Fruit fly (Drosophila melanogaster) whole organism, embryonic: Measurements from ENCODE around the gene TfIIA-S.
A peak's percentile ranks its signal among the peaks of the same experiment; 100 is the strongest.

Experiments used
- Ada2b ChIP-seq: fragments of 200-800 bp; sonication (Bioruptor generic); IDR thresholded peaks from 2 replicates; pipeline ENCODE4 v1.3.6; 2022; ENCODE audit warnings: missing biosample characterization, missing genetic modification characterization
- Atf-2 ChIP-seq: fragments of 200-800 bp; sonication (Bioruptor generic); optimal IDR thresholded peaks from 2 replicates; lab custom pipeline; 2016; ENCODE audit warnings: missing biosample characterization, missing genetic modification characterization
- BEAF-32 ChIP-seq: fragments of 200-800 bp; sonication (Bioruptor generic); optimal IDR thresholded peaks from 3 replicates; lab custom pipeline; 2017; ENCODE audit warnings: missing biosample characterization, missing genetic modification characterization, mild to moderate bottlenecking, moderate library complexity, missing genetic modification reagents
- CG10147 ChIP-seq: fragments of 200-800 bp; sonication (Bioruptor generic); optimal IDR thresholded peaks from 2 replicates; lab custom pipeline; 2019; ENCODE audit warnings: missing biosample characterization, mild to moderate bottlenecking, missing genetic modification characterization, moderate library complexity
- CG10267 ChIP-seq: fragments of 200-800 bp; sonication (Bioruptor generic); optimal IDR thresholded peaks from 2 replicates; lab custom pipeline; 2018; ENCODE audit warnings: missing biosample characterization, mild to moderate bottlenecking, missing genetic modification characterization, moderate library complexity
- CG10543 ChIP-seq: fragments of 200-800 bp; sonication (Bioruptor generic); optimal IDR thresholded peaks from 3 replicates; lab custom pipeline; 2017; ENCODE audit warnings: missing biosample characterization, mild to moderate bottlenecking, missing genetic modification characterization, moderate library complexity
- CG10565 ChIP-seq: fragments of 200-800 bp; sonication (Bioruptor generic); optimal IDR thresholded peaks from 3 replicates; lab custom pipeline; 2016; ENCODE audit warnings: missing biosample characterization, mild to moderate bottlenecking, missing genetic modification characterization
- CG10654 ChIP-seq: fragments of 200-800 bp; sonication (Bioruptor generic); optimal IDR thresholded peaks from 2 replicates; lab custom pipeline; 2016; ENCODE audit warnings: missing biosample characterization, missing genetic modification characterization
- CG11504 ChIP-seq: fragments of 200-800 bp; sonication (Bioruptor generic); optimal IDR thresholded peaks from 3 replicates; lab custom pipeline; 2019; ENCODE audit warnings: missing biosample characterization, mild to moderate bottlenecking, missing genetic modification characterization, moderate library complexity
- CG11560 ChIP-seq: fragments of 200-800 bp; sonication (Bioruptor generic); IDR thresholded peaks from 3 replicates; pipeline ENCODE4 v1.3.6; 2022; ENCODE audit warnings: missing biosample characterization, missing genetic modification characterization
- CG12391 ChIP-seq: fragments of 200-800 bp; sonication (Bioruptor generic); optimal IDR thresholded peaks from 3 replicates; lab custom pipeline; 2018; ENCODE audit warnings: missing biosample characterization, mild to moderate bottlenecking, missing genetic modification characterization, moderate library complexity
- CG16813 ChIP-seq: fragments of 200-800 bp; sonication (Bioruptor generic); IDR thresholded peaks from 3 replicates; pipeline ENCODE4 v1.3.6; 2022; ENCODE audit warnings: missing biosample characterization, missing genetic modification characterization; ENCODE audit not compliant: partially characterized antibody
- CG18476 ChIP-seq: fragments of 200-800 bp; sonication (Bioruptor generic); optimal IDR thresholded peaks from 2 replicates; lab custom pipeline; 2016; ENCODE audit warnings: missing biosample characterization, mild to moderate bottlenecking, missing genetic modification characterization
- CG32772 ChIP-seq: fragments of 200-800 bp; sonication (Bioruptor generic); IDR thresholded peaks from 2 replicates; pipeline ENCODE4 v1.3.6; 2022; ENCODE audit warnings: missing biosample characterization, missing genetic modification characterization
- CG42726 ChIP-seq: fragments of 200-800 bp; sonication (Bioruptor generic); IDR thresholded peaks from 2 replicates; pipeline ENCODE4 v1.3.6; 2022; ENCODE audit warnings: missing biosample characterization, missing genetic modification characterization; ENCODE audit not compliant: partially characterized antibody
- CG4424 ChIP-seq: fragments of 200-800 bp; sonication (Bioruptor generic); optimal IDR thresholded peaks from 3 replicates; lab custom pipeline; 2016; ENCODE audit warnings: missing biosample characterization, missing genetic modification characterization
- CG4854 ChIP-seq: fragments of 200-800 bp; sonication (Bioruptor generic); optimal IDR thresholded peaks from 2 replicates; lab custom pipeline; 2016; ENCODE audit warnings: missing biosample characterization, missing genetic modification characterization, inconsistent platforms
- CG5953 ChIP-seq: fragments of 200-800 bp; sonication (Bioruptor generic); IDR thresholded peaks from 2 replicates; pipeline ENCODE4 v1.3.6; 2022; ENCODE audit warnings: missing biosample characterization, missing genetic modification characterization
- CG6683 ChIP-seq: fragments of 200-800 bp; sonication (Bioruptor generic); optimal IDR thresholded peaks from 2 replicates; lab custom pipeline; 2017; ENCODE audit warnings: missing biosample characterization, mild to moderate bottlenecking, missing genetic modification characterization, missing genetic modification reagents
- CG7928 ChIP-seq: fragments of 200-800 bp; sonication (Bioruptor generic); optimal IDR thresholded peaks from 2 replicates; lab custom pipeline; 2017; ENCODE audit warnings: missing biosample characterization, mild to moderate bottlenecking, missing genetic modification characterization
- CG7963 ChIP-seq: fragments of 200-800 bp; sonication (Bioruptor generic); IDR thresholded peaks from 3 replicates; pipeline ENCODE4 v1.3.6; 2022; ENCODE audit warnings: missing biosample characterization, missing genetic modification characterization; ENCODE audit not compliant: partially characterized antibody
- CG9215 ChIP-seq: fragments of 200-800 bp; sonication (Bioruptor generic); IDR thresholded peaks from 2 replicates; pipeline ENCODE4 v1.3.6; 2022; ENCODE audit warnings: missing biosample characterization, missing genetic modification characterization
- CG9817 ChIP-seq: fragments of 200-800 bp; sonication (Bioruptor generic); optimal IDR thresholded peaks from 2 replicates; lab custom pipeline; 2018; ENCODE audit warnings: missing biosample characterization, mild to moderate bottlenecking, missing genetic modification characterization, moderate library complexity
- CrebB ChIP-seq: fragments of 200-800 bp; sonication (Bioruptor generic); optimal IDR thresholded peaks from 3 replicates; lab custom pipeline; 2018; ENCODE audit warnings: missing biosample characterization, mild to moderate bottlenecking, missing genetic modification characterization
- D19A ChIP-seq: fragments of 200-800 bp; optimal IDR thresholded peaks from 3 replicates; lab custom pipeline; 2019; ENCODE audit warnings: missing biosample characterization, mild to moderate bottlenecking, missing genetic modification characterization, moderate library complexity
- Dfd ChIP-seq, 2 experiments: fragments of >200 bp; optimal IDR thresholded peaks; 2 replicates each; lab custom pipeline; 2017; ENCODE audit warnings: missing biosample characterization in 2 of 2, missing genetic modification characterization in 2 of 2
- ERR ChIP-seq: fragments of 200-800 bp; sonication (Bioruptor generic); optimal IDR thresholded peaks from 2 replicates; lab custom pipeline; 2016; ENCODE audit warnings: missing biosample characterization, missing genetic modification characterization
- Fer3 ChIP-seq: fragments of 200-800 bp; sonication (Bioruptor generic); optimal IDR thresholded peaks from 2 replicates; lab custom pipeline; 2018; ENCODE audit warnings: missing biosample characterization, mild to moderate bottlenecking, missing genetic modification characterization, moderate library complexity
- Hr3 ChIP-seq: fragments of 200-800 bp; sonication (Bioruptor generic); optimal IDR thresholded peaks from 3 replicates; lab custom pipeline; 2016; ENCODE audit warnings: missing biosample characterization, missing genetic modification characterization
- Med ChIP-seq: fragments of 200-800 bp; sonication (Bioruptor generic); peaks from one replicate; lab custom pipeline; 2016; ENCODE audit warnings: missing biosample characterization, missing genetic modification characterization, mild to moderate bottlenecking, inconsistent platforms, moderate library complexity
- Oli ChIP-seq: fragments of 200-800 bp; sonication (Bioruptor generic); optimal IDR thresholded peaks from 2 replicates; lab custom pipeline; 2018; ENCODE audit warnings: missing biosample characterization, mild to moderate bottlenecking, missing genetic modification characterization, moderate library complexity
- Ptx1 ChIP-seq: fragments of 200-800 bp; sonication (Bioruptor generic); IDR thresholded peaks from 2 replicates; pipeline ENCODE4 v1.3.6; 2022; ENCODE audit warnings: missing biosample characterization, missing genetic modification characterization
- Side ChIP-seq: fragments of 200-800 bp; sonication (Bioruptor generic); optimal IDR thresholded peaks from 2 replicates; lab custom pipeline; 2016; ENCODE audit warnings: missing biosample characterization, missing genetic modification characterization
- ac ChIP-seq: fragments of 200-800 bp; sonication (Bioruptor generic); optimal IDR thresholded peaks from 3 replicates; lab custom pipeline; 2017; ENCODE audit warnings: missing biosample characterization, mild to moderate bottlenecking, missing genetic modification characterization
- ase ChIP-seq: fragments of 200-800 bp; sonication (Bioruptor generic); IDR thresholded peaks from 3 replicates; pipeline ENCODE4 v1.3.6; 2022; ENCODE audit warnings: missing biosample characterization, missing genetic modification characterization
- esg ChIP-seq: fragments of 200-800 bp; sonication (Bioruptor generic); conservative IDR thresholded peaks from 2 replicates; pipeline ENCODE4 v1.3.6; 2022; ENCODE audit warnings: missing biosample characterization, missing genetic modification characterization
- exex ChIP-seq: fragments of 200-800 bp; sonication (Bioruptor generic); optimal IDR thresholded peaks from 4 replicates; lab custom pipeline; 2018; ENCODE audit warnings: missing biosample characterization, mild to moderate bottlenecking, missing genetic modification characterization, moderate library complexity
- ham ChIP-seq: fragments of 200-800 bp; sonication (Bioruptor generic); IDR thresholded peaks from 2 replicates; pipeline ENCODE4 v1.3.6; 2022; ENCODE audit warnings: missing biosample characterization, missing genetic modification characterization
- nom ChIP-seq: fragments of 200-800 bp; sonication (Bioruptor generic); optimal IDR thresholded peaks from 2 replicates; lab custom pipeline; 2017; ENCODE audit warnings: missing biosample characterization, missing genetic modification characterization, mild to moderate bottlenecking, moderate library complexity, missing genetic modification reagents
- p53 ChIP-seq: fragments of 200-800 bp; sonication (Bioruptor generic); optimal IDR thresholded peaks from 2 replicates; lab custom pipeline; 2016; ENCODE audit warnings: missing biosample characterization, missing genetic modification characterization
- peb ChIP-seq: fragments of 200-800 bp; sonication (Bioruptor generic); IDR thresholded peaks from 2 replicates; pipeline ENCODE4 v1.3.6; 2022; ENCODE audit warnings: missing biosample characterization, missing genetic modification characterization
- ranshi ChIP-seq: fragments of 200-800 bp; sonication (Bioruptor generic); IDR thresholded peaks from 2 replicates; pipeline ENCODE4 v1.3.6; 2022; ENCODE audit warnings: missing biosample characterization, missing genetic modification characterization
- stwl ChIP-seq: fragments of 200-800 bp; sonication (Bioruptor generic); optimal IDR thresholded peaks from 3 replicates; lab custom pipeline; 2018; ENCODE audit warnings: missing biosample characterization, mild to moderate bottlenecking, missing genetic modification characterization, moderate library complexity
- trem ChIP-seq: fragments of 200-800 bp; optimal IDR thresholded peaks from 3 replicates; lab custom pipeline; 2019; ENCODE audit warnings: missing biosample characterization, mild to moderate bottlenecking, missing genetic modification characterization, moderate library complexity
- ttk ChIP-seq: fragments of 200-800 bp; sonication (Bioruptor generic); IDR thresholded peaks from 2 replicates; pipeline ENCODE4 v2.1.2; 2022; ENCODE audit warnings: missing biosample characterization, missing genetic modification characterization
- twi ChIP-seq: fragments of 200-800 bp; optimal IDR thresholded peaks from 2 replicates; lab custom pipeline; 2019; ENCODE audit warnings: missing biosample characterization, mild to moderate bottlenecking, missing genetic modification characterization, moderate library complexity
- unpg ChIP-seq: fragments of 200-800 bp; sonication (Bioruptor generic); optimal IDR thresholded peaks from 3 replicates; lab custom pipeline; 2018; ENCODE audit warnings: missing biosample characterization, mild to moderate bottlenecking, missing genetic modification characterization, moderate library complexity
- usp ChIP-seq: fragments of >200 bp; optimal IDR thresholded peaks from 2 replicates; lab custom pipeline; 2017; ENCODE audit warnings: missing biosample characterization, missing genetic modification characterization
- vvl ChIP-seq: fragments of 200-800 bp; sonication (Bioruptor generic); IDR thresholded peaks from 2 replicates; pipeline ENCODE4 v1.3.6; 2022; ENCODE audit warnings: missing biosample characterization, missing genetic modification characterization

Gene TfIIA-S

DNA sequence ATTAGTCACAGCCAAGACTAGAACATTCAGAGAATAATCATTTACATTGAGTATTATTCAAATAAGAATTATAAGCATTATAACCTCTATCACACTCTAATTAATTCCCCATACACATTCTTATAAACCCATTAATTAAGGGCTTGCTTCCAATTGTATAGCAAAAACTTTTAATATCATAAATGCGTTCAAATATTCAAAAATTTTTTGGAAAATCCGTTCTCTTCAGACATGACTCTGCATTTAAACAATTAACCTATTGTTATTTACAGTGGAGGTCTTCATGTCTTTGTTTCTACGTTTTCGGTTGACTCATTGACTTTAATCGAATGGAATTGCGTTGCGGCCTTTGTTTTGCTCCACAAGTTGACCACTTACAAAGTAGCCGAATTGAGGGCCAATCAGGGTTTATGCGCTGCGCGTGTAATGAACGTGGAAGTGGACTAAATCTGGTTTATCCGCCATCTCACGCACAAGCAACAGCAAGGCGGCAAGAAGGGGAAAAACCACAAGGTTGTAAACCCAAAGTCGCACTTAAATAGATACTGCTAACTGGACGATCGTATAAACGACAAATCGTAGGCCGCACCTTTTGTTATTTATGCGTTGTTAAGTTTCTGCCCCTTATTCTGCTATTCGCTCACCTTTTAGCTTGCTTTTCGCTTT lies 30.1 kb upstream of the TfIIA-S start (continued):
- no peak for TF ChIP-seq CG10565 (GFP tag; lab: Kevin White, UChicago)
- TF ChIP-seq Hr3 = no peak
- no peak; the same call in 1 of the 2 replicates for TF ChIP-seq ham (GFP tag; lab: Robert Waterston, UW)
- TF ChIP-seq nom (GFP tag; lab: Kevin White, UChicago) = peak; percentile 58
- no peak for TF ChIP-seq Atf-2
- TF ChIP-seq CG10267 (tag; lab: Kevin White, UChicago) = no peak

DNA sequence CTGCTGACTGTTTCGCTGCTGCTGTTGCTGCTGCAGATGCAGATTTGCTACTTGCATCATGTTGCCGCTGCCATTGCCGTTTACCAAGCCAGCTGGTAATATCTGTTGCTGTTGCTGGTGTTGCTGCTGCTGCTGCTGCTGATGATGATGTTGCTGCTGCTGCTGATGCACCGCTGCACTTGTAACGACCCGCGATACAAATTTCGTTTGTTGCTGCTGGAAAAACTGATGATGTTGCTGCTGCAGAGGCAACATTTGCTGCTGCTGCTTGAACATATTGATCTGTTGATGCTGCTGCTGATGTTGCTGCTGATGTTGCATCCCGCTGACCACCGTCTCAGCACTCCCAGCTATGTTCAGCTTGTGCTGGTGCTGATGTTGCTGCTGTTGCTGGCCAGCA lies 29.5 kb upstream of the TfIIA-S start:
- TF ChIP-seq CG12391 (tag; lab: Kevin White, UChicago) = no peak
- TF ChIP-seq BEAF-32 (GFP tag; lab: Kevin White, UChicago) = no peak
- TF ChIP-seq Med = peak; percentile 8
- no peak for TF ChIP-seq CG18476 (GFP tag; lab: Kevin White, UChicago)
- no peak for TF ChIP-seq CG9817
- no peak for TF ChIP-seq Oli (tag; lab: Kevin White, UChicago)
- TF ChIP-seq vvl (GFP tag; lab: Robert Waterston, UW) = no peak
- TF ChIP-seq twi = peak; percentile 19
- no peak for TF ChIP-seq Hr3
- no peak for TF ChIP-seq CG42726 (GFP tag; lab: Robert Waterston, UW)
- no peak for TF ChIP-seq ttk (GFP tag; lab: Robert Waterston, UW)
- TF ChIP-seq CG7928 = no peak
- TF ChIP-seq CG4424 = no peak
- no peak for TF ChIP-seq peb (GFP tag; lab: Robert Waterston, UW)
- TF ChIP-seq CG6683 (GFP tag; lab: Kevin White, UChicago) = no peak
- no peak for TF ChIP-seq usp (GFP tag; lab: Kevin White, UChicago)
- TF ChIP-seq CG11504 (tag; lab: Kevin White, UChicago) = peak; percentile 7
- TF ChIP-seq Dfd (GFP tag; optimal IDR thresholded peaks at IDR 0.05; lab: Kevin White, UChicago) = peak in 1 of 2 experiments; percentile 75
- 0 out of 3 replicates have a peak, but pooled peaks have one; percentile 14 for TF ChIP-seq CG16813
- TF ChIP-seq unpg (GFP tag; lab: Kevin White, UChicago) = no peak
- TF ChIP-seq trem = no peak
- TF ChIP-seq ranshi (GFP tag; lab: Robert Waterston, UW) = no peak
- TF ChIP-seq CG32772 (GFP tag; lab: Robert Waterston, UW) = no peak

DNA sequence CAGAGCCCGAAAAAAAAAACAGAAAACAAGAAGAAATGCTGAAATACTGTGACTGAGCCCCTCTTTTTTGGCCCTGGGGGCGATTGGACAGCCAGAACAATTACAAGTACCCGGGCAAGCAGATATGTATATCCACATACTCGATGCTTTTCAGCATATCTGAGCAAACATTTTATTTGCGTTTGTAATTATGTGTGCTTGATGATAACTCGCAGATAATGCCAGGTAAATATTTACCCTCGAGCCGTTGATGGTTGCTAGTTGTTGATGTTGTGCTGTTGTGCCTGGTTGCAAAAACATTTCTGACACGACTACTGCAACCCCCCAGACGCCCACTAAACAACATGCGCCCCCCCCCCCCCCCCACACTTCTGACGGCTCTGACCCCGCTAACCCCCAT lies 28.5 kb upstream of the TfIIA-S start:
- TF ChIP-seq stwl (tag; lab: Kevin White, UChicago) (no peak), Side (GFP tag; lab: Kevin White, UChicago) (no peak), CG4854 (GFP tag; lab: Kevin White, UChicago) (no peak), exex (tag; lab: Kevin White, UChicago) (peak; percentile 60), ERR (GFP tag; lab: Kevin White, UChicago) (no peak), esg (GFP tag; lab: Robert Waterston, UW) (no peak), CG10147 (GFP tag; lab: Kevin White, UChicago) (peak; percentile 19), ac (no peak), CrebB (peak; percentile 70), CG10654 (no peak), CG5953 (no peak), CG6683 (GFP tag; lab: Kevin White, UChicago) (peak; percentile 51), CG11560 (no peak), Ptx1 (GFP tag; lab: Robert Waterston, UW) (no peak), ase (GFP tag; lab: Robert Waterston, UW) (0 out of 3 replicates have a peak, but pooled peaks have one; percentile 13), Fer3 (peak; percentile 51), D19A (tag; lab: Kevin White, UChicago) (peak; percentile 4), p53 (GFP tag; lab: Kevin White, UChicago) (no peak), CG9215 (GFP tag; lab: Robert Waterston, UW) (no peak), Ada2b (GFP tag; lab: Robert Waterston, UW) (no peak), CG10543 (GFP tag; lab: Kevin White, UChicago) (peak; percentile 76), CG7963 (no peak)
